Worm (Caenorhabditis elegans): ENCODE data around the gene gid-8.
A peak's percentile ranks its signal among the peaks of the same experiment; 100 is the strongest.

gid-8 gene

DNA sequence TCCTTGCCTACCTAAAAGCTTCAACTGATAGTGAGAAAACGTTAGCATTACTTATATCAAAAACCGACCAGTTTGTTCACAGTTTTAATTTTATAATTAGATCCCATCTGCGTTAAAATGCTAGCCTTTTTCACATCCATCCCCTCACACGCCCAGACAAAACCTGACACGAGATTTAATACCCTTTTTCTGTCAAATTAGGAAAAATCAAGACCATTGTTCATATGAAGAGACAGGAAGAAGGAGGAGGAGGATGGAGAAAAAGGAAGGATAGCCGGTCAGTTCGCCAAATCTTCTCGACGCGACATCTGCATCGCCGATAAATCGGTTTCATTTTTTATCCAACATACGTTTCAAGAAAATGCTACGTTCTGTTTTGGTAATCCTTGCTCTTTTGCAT, 19.8 kb upstream of the gid-8 start, which contains the start of gene cnc-3:
TSS of gene cnc-3 (plus strand) at position 281 of the 400 bp plus-strand sequence.
- TF ChIP-seq nhr-23 (tag; optimal IDR thresholded peaks at IDR 0.05) = no peak
- TF ChIP-seq nhr-76 (tag; optimal IDR thresholded peaks at IDR 0.05) = no peak
- TF ChIP-seq nhr-77 (tag; optimal IDR thresholded peaks at IDR 0.05) = no peak
- TF ChIP-seq nhr-25 (tag; optimal IDR thresholded peaks at IDR 0.05) = peak; percentile 41

DNA sequence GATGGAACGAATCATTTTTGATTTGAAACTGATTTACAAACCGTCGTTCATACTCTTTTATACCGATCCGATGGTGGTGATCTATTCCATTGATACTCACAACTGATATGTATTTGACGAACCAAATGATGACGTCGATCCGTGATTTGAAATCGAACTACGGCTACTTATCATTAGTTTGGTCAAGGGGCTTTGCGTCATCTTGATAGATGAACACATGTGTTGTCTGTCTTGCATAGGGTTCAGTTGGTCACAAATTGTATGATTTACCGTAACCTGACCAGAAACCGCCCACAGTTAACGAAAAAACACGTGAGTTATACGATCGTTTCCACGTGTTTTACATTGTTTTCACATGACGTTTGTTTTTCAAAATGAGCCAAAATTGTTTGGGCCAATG, 17.4 kb upstream of the gid-8 start, which contains the start of gene cnc-2:
TSS of gene cnc-2 (minus strand) at position 24 of the 400 bp plus-strand sequence.
- no peak for TF ChIP-seq pqm-1 (tag; optimal IDR thresholded peaks at IDR 0.05)
- TF ChIP-seq lsy-12 (tag; optimal IDR thresholded peaks at IDR 0.05) = no peak
- no peak for TF ChIP-seq nhr-25 (tag; optimal IDR thresholded peaks at IDR 0.05)
- no peak for TF ChIP-seq nhr-237 (tag; optimal IDR thresholded peaks at IDR 0.05)
- TF ChIP-seq ceh-28 (tag; optimal IDR thresholded peaks at IDR 0.05) = no peak
- TF ChIP-seq elt-2 (tag; optimal IDR thresholded peaks at IDR 0.05) = no peak
- no peak for TF ChIP-seq unc-62 (GFP tag; optimal IDR thresholded peaks at IDR 0.05)
- no peak for TF ChIP-seq nhr-77 (tag; optimal IDR thresholded peaks at IDR 0.05)
- TF ChIP-seq nhr-23 (tag; optimal IDR thresholded peaks at IDR 0.05) = no peak
- TF ChIP-seq ztf-11 (tag; optimal IDR thresholded peaks at IDR 0.05) = no peak

DNA sequence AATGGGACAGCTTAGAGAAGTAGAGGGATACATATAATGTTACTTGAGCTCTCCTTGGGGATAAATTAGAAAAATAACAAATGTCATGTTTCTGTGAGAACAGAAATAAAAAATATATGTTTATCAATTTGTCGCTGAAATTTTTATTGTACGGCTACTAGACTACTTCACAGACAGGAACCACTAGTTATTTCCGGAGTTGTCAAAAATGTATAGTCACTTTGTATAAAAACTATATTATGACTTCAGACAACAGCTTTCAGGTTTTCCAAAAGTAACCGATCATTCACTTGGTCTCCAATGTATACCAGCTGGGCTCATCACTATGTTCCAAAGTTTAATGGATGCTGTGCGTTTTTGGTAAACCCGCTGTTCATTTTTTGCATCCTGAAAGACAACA, 16.2 kb upstream of the gid-8 start, which contains the start of gene srj-23:
TSS of gene srj-23 (plus strand) at position 301 of the 400 bp plus-strand sequence.
- no peak for TF ChIP-seq fkh-2 (tag; optimal IDR thresholded peaks at IDR 0.05)
- TF ChIP-seq ceh-28 (tag; optimal IDR thresholded peaks at IDR 0.05) = no peak
- no peak for TF ChIP-seq mml-1 (tag; optimal IDR thresholded peaks at IDR 0.05)
- no peak for TF ChIP-seq nhr-76 (tag; optimal IDR thresholded peaks at IDR 0.05)
- no peak for TF ChIP-seq nhr-11 (tag; optimal IDR thresholded peaks at IDR 0.05)
- TF ChIP-seq ceh-16 (tag; optimal IDR thresholded peaks at IDR 0.05) = no peak
- TF ChIP-seq mdl-1 (tag; optimal IDR thresholded peaks at IDR 0.05) = no peak
- TF ChIP-seq nfya-1 (tag; optimal IDR thresholded peaks at IDR 0.05; ENCODE audit: insufficient read depth) = no peak
- no peak for TF ChIP-seq nhr-237 (tag; optimal IDR thresholded peaks at IDR 0.05)
- no peak for TF ChIP-seq aly-2 (tag; optimal IDR thresholded peaks at IDR 0.05)
- no peak for TF ChIP-seq daf-12 (tag; optimal IDR thresholded peaks at IDR 0.05)
- no peak for TF ChIP-seq elt-2 (tag; optimal IDR thresholded peaks at IDR 0.05)
- TF ChIP-seq pqm-1 (tag; optimal IDR thresholded peaks at IDR 0.05) = no peak
- TF ChIP-seq egl-5 (tag; optimal IDR thresholded peaks at IDR 0.05) = no peak
- TF ChIP-seq egl-27 (tag; optimal IDR thresholded peaks at IDR 0.05) = no peak

DNA sequence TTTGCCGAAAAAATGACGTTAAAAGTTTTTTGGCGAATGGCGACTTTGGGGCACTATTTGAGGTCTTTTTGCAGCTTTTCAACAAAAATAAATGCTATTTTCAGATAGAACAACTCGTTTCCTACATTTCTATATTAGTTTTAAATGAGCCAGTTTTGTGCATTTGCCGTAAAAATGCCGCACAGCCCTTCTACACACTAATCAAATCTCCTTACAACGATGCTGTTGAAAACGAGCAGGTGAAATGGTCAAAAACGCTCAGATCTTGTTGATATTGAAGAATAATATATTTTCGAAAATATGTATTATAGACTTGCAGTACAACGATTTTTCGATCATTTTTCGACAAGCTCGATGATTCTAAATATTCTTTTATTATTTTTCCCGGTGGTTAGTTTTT, 12.8 kb upstream of the gid-8 start, which contains the start of gene chil-14:
TSS of gene chil-14 (plus strand) at position 301 of the 400 bp plus-strand sequence.
- TF ChIP-seq mml-1 (tag; optimal IDR thresholded peaks at IDR 0.05) (no peak), fkh-10 (GFP tag; optimal IDR thresholded peaks at IDR 0.05) (no peak), nhr-237 (tag; optimal IDR thresholded peaks at IDR 0.05) (no peak), snpc-4 (tag; optimal IDR thresholded peaks at IDR 0.05) (no peak), pqm-1 (tag; optimal IDR thresholded peaks at IDR 0.05) (no peak), nhr-67 (tag; optimal IDR thresholded peaks at IDR 0.05) (no peak), daf-12 (tag; optimal IDR thresholded peaks at IDR 0.05) (no peak), nhr-28 (tag; optimal IDR thresholded peaks at IDR 0.05) (no peak), mdl-1 (tag; optimal IDR thresholded peaks at IDR 0.05) (no peak), fos-1 (tag; optimal IDR thresholded peaks at IDR 0.05) (no peak), nhr-77 (tag; optimal IDR thresholded peaks at IDR 0.05) (no peak), lin-39 (tag; optimal IDR thresholded peaks at IDR 0.05) (no peak)

DNA sequence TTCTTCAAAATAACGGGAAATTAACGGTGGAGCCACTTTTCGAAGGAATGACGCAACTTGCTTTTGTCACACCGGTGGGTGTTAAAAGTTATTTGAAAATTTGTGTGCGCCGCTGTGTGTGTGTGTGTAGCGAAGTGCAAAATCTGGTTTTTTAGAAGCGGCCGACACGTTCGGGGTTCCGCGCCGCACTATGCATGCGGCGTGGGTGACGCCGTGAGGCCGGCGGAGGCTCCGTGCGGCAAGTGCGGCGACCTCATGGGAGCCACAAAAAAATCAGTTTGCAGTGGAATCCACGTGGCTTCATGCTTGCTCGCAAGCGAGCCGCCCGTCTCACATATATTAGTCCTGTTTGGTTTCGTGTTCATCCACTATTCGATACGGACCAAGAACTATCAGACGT, 12.3 kb upstream of the gid-8 start:
- TF ChIP-seq aly-2 (tag; optimal IDR thresholded peaks at IDR 0.05) (no peak), zag-1 (tag; optimal IDR thresholded peaks at IDR 0.05) (no peak), ztf-11 (tag; optimal IDR thresholded peaks at IDR 0.05) (no peak), egl-5 (tag; optimal IDR thresholded peaks at IDR 0.05) (no peak), ceh-9 (tag; optimal IDR thresholded peaks at IDR 0.05) (no peak), eor-1 (tag; optimal IDR thresholded peaks at IDR 0.05) (no peak), ceh-28 (tag; optimal IDR thresholded peaks at IDR 0.05) (no peak), pqm-1 (tag; optimal IDR thresholded peaks at IDR 0.05) (no peak), nfya-1 (tag; optimal IDR thresholded peaks at IDR 0.05; ENCODE audit: insufficient read depth) (no peak), ztf-4 (tag; optimal IDR thresholded peaks at IDR 0.05) (no peak), sea-2 (GFP tag; optimal IDR thresholded peaks at IDR 0.05) (no peak), daf-12 (tag; optimal IDR thresholded peaks at IDR 0.05) (no peak), fos-1 (tag; optimal IDR thresholded peaks at IDR 0.05) (no peak), tbx-2 (tag; optimal IDR thresholded peaks at IDR 0.05) (no peak), nhr-77 (tag; optimal IDR thresholded peaks at IDR 0.05) (no peak), nhr-43 (tag; optimal IDR thresholded peaks at IDR 0.05; ENCODE audit: poor library complexity, severe bottlenecking) (no peak), nhr-76 (tag; optimal IDR thresholded peaks at IDR 0.05) (no peak), lin-15B (tag; optimal IDR thresholded peaks at IDR 0.05) (no peak), skn-1 (tag; optimal IDR thresholded peaks at IDR 0.05) (no peak), lin-39 (tag; optimal IDR thresholded peaks at IDR 0.05) (no peak)

All from whole organism, L3 larva.